Fruit fly (Drosophila melanogaster): Measurements from ENCODE around the gene Dci.

- no peak for TF ChIP-seq CG8478 (optimal IDR thresholded peaks at IDR 0.05)
- no peak for TF ChIP-seq CTCF (optimal IDR thresholded peaks at IDR 0.05)
Measured at dm6 chr3L:824444-824843, 26.7 kb upstream of the Dci start.
